Worm (Caenorhabditis elegans) whole organism, young adult: ENCODE measurements around the gene srt-74.

Experiments
- F55B11.4 ChIP-seq: sonication (generic microtip); optimal IDR thresholded peaks from 2 replicates; lab custom pipeline; 2016; ENCODE audit warnings: missing compliant biosample characterization, missing genetic modification characterization, borderline replicate concordance; ENCODE audit not compliant: insufficient read depth
- Y67H2A.10 ChIP-seq: fragments of 200-800 bp; sonication (Bioruptor generic); conservative IDR thresholded peaks from 2 replicates; pipeline ENCODE4 v1.3.6; 2022; ENCODE audit warnings: missing genetic modification reagents, missing genetic modification characterization, missing compliant biosample characterization
- ama-1 ChIP-seq, 3 experiments: fragments of 150-350 bp in 1 of 3; sonication (generic microtip) in 2 of 3; optimal IDR thresholded peaks; 2 replicates each; lab custom pipeline; 2014 to 2018; ENCODE audit warnings: missing biosample characterization in 2 of 3, missing genetic modification characterization in 2 of 3, missing genetic modification reagents in 2 of 3
- cebp-1 ChIP-seq, 2 experiments: fragments of 200-800 bp in 1 of 2; sonication (Bioruptor generic) in 1 of 2; sonication (generic microtip) in 1 of 2; IDR thresholded peaks in 1 of 2; optimal IDR thresholded peaks in 1 of 2; 2 replicates each; pipeline versions ENCODE4 v1.3.6 to Lab custom; 2017 to 2022; ENCODE audit warnings: missing compliant biosample characterization in 2 of 2, missing genetic modification characterization in 2 of 2, mild to moderate bottlenecking in 1 of 2, missing genetic modification reagents in 1 of 2, moderate library complexity in 1 of 2
- hsf-1 ChIP-seq: fragments of 200-800 bp; sonication (Bioruptor generic); IDR thresholded peaks from 2 replicates; pipeline ENCODE4 v1.3.6; 2022; ENCODE audit warnings: missing genetic modification reagents, missing genetic modification characterization, missing compliant biosample characterization
- snpc-1.3 ChIP-seq: sonication (generic microtip); optimal IDR thresholded peaks from 2 replicates; lab custom pipeline; 2017; ENCODE audit warnings: missing genetic modification characterization, mild to moderate bottlenecking, missing compliant biosample characterization, antibody characterized with exemption, moderate library complexity, missing genotype, missing genetic modification reagents; ENCODE audit not compliant: insufficient read depth
- zim-3 ChIP-seq: sonication (generic microtip); optimal IDR thresholded peaks from 2 replicates; lab custom pipeline; 2017; ENCODE audit warnings: mild to moderate bottlenecking, missing genetic modification characterization, moderate library complexity, missing compliant biosample characterization

- TF ChIP-seq cebp-1 (GFP tag; IDR thresholded peaks at IDR 0.05; lab: Robert Waterston, UW) = no peak
- TF ChIP-seq cebp-1 (tag; optimal IDR thresholded peaks at IDR 0.05; lab: Kevin White, UChicago) = no peak
- no peak for TF ChIP-seq zim-3 (tag; lab: Kevin White, UChicago)
- no peak for TF ChIP-seq ama-1 (optimal IDR thresholded peaks at IDR 0.05; lab: Kevin White, UChicago)
- no peak for TF ChIP-seq ama-1 (GFP tag; optimal IDR thresholded peaks at IDR 0.05; lab: Kevin White, UChicago)
- TF ChIP-seq F55B11.4 (tag; lab: Kevin White, UChicago) = no peak
- TF ChIP-seq hsf-1 (GFP tag; lab: Robert Waterston, UW) = no peak
- TF ChIP-seq Y67H2A.10 (GFP tag; lab: Robert Waterston, UW) = no peak
- TF ChIP-seq snpc-1.3 = no peak
These were observed 34.1 kb downstream of the srt-74 start, which contains the start of gene K02E11.4 for ce11 chrV:14248025-14248424.
